Worm (Caenorhabditis elegans) whole organism, L4/young adult: ENCODE data around the gene F39E9.6.

Source experiments
- dao-5 ChIP-seq: sonication (generic microtip); optimal IDR thresholded peaks from 2 replicates; lab custom pipeline; 2016; ENCODE audit warnings: missing genotype, missing genetic modification characterization, moderate library complexity, missing compliant biosample characterization
- him-1 ChIP-seq: sonication (generic microtip); optimal IDR thresholded peaks from 2 replicates; lab custom pipeline; 2016; ENCODE audit warnings: missing genotype, missing genetic modification reagents, missing genetic modification characterization, missing compliant biosample characterization

DNA sequence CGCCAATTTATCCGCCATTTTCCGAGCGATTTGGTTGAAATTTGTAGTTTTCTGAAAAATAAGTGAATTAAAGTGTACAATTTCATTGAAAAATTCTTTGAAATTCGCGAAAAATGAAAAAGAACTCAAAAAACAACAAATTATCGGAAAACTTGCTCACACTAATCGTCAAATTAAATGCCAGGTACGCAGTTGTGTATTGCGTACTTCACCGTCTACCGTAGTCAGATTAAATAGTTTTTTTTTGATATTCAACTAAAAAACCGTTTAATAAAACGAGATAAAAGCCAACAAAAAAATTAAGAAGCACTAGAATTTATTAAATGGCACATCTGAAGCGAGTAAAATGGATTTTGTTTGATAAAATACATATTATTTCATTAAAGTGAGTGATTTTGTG, 31.6 kb upstream of the F39E9.6 start, which contains the start of gene bath-28:
- TF ChIP-seq dao-5 (tag; lab: Kevin White, UChicago) (no peak), him-1 (tag; lab: Kevin White, UChicago) (no peak)
